Fruit fly (Drosophila melanogaster) whole organism, adult: ENCODE measurements around the gene CG2224.
A peak's percentile ranks its signal among the peaks of the same experiment; 100 is the strongest.

Experiments used
- CG11617 ChIP-seq: fragments of 200-800 bp; sonication (Bioruptor generic); optimal IDR thresholded peaks from 2 replicates; lab custom pipeline; 2017; ENCODE audit warnings: mild to moderate bottlenecking, missing biosample characterization, missing genetic modification reagents, missing genetic modification characterization
- CG12768 ChIP-seq: fragments of 200-800 bp; sonication (Bioruptor generic); optimal IDR thresholded peaks from 2 replicates; lab custom pipeline; 2017; ENCODE audit warnings: missing biosample characterization, missing genetic modification characterization, mild to moderate bottlenecking, moderate library complexity, missing genetic modification reagents
- CG14711 ChIP-seq: fragments of 200-800 bp; sonication (Bioruptor generic); optimal IDR thresholded peaks from 2 replicates; lab custom pipeline; 2018; ENCODE audit warnings: missing biosample characterization, mild to moderate bottlenecking, missing genetic modification characterization, moderate library complexity
- CG1620 ChIP-seq: fragments of 200-800 bp; sonication (Bioruptor generic); optimal IDR thresholded peaks from 2 replicates; lab custom pipeline; 2016; ENCODE audit warnings: missing biosample characterization, missing genetic modification characterization
- CG33017 ChIP-seq: fragments of 200-800 bp; sonication (Bioruptor generic); optimal IDR thresholded peaks from 2 replicates; lab custom pipeline; 2018; ENCODE audit warnings: missing biosample characterization, mild to moderate bottlenecking, missing genetic modification characterization, moderate library complexity
- CG5204 ChIP-seq: fragments of 200-800 bp; sonication (Bioruptor generic); optimal IDR thresholded peaks from 2 replicates; lab custom pipeline; 2016; ENCODE audit warnings: missing biosample characterization, missing genetic modification characterization
- CG7045 ChIP-seq: fragments of 200-800 bp; sonication (Bioruptor generic); optimal IDR thresholded peaks from 2 replicates; lab custom pipeline; 2017; ENCODE audit warnings: missing biosample characterization, mild to moderate bottlenecking, missing genetic modification characterization
- CG7101 ChIP-seq: fragments of 200-800 bp; sonication (Bioruptor generic); optimal IDR thresholded peaks from 2 replicates; lab custom pipeline; 2018; ENCODE audit warnings: missing biosample characterization, mild to moderate bottlenecking, missing genetic modification characterization, moderate library complexity
- Clk ChIP-seq: fragments of 200-800 bp; sonication (Bioruptor generic); optimal IDR thresholded peaks from 2 replicates; lab custom pipeline; 2017; ENCODE audit warnings: missing biosample characterization, missing genetic modification characterization
- Crg-1 ChIP-seq: fragments of 200-800 bp; sonication (Bioruptor generic); optimal IDR thresholded peaks from 2 replicates; lab custom pipeline; 2016; ENCODE audit warnings: missing biosample characterization, missing genetic modification characterization
- Hr96 ChIP-seq: fragments of 200-800 bp; sonication (Bioruptor generic); optimal IDR thresholded peaks from 2 replicates; lab custom pipeline; 2016; ENCODE audit warnings: missing biosample characterization, missing genetic modification characterization
- Mnt ChIP-seq: fragments of 200-800 bp; sonication (Bioruptor generic); optimal IDR thresholded peaks from 2 replicates; lab custom pipeline; 2016; ENCODE audit warnings: missing biosample characterization, mild to moderate bottlenecking, missing genetic modification characterization
- bab1 ChIP-seq: fragments of 200-800 bp; sonication (Bioruptor generic); optimal IDR thresholded peaks from 3 replicates; lab custom pipeline; 2019; ENCODE audit warnings: missing biosample characterization, mild to moderate bottlenecking, missing genetic modification characterization, moderate library complexity
- cic ChIP-seq: fragments of 200-800 bp; sonication (Bioruptor generic); optimal IDR thresholded peaks from 2 replicates; lab custom pipeline; 2017; ENCODE audit warnings: missing biosample characterization, mild to moderate bottlenecking, missing genetic modification characterization, moderate library complexity
- cnc ChIP-seq, 2 experiments: fragments of >200 bp; optimal IDR thresholded peaks; 2 replicates each; lab custom pipeline; 2017
- kay ChIP-seq: fragments of 200-800 bp; sonication (Bioruptor generic); peaks from one replicate; lab custom pipeline; 2016; ENCODE audit warnings: missing biosample characterization, missing genetic modification characterization, borderline replicate concordance
- ovo ChIP-seq: fragments of 200-800 bp; sonication (Bioruptor generic); optimal IDR thresholded peaks from 2 replicates; lab custom pipeline; 2016; ENCODE audit warnings: missing biosample characterization, missing genetic modification characterization
- pad ChIP-seq: fragments of 200-800 bp; sonication (Bioruptor generic); optimal IDR thresholded peaks from 3 replicates; lab custom pipeline; 2017; ENCODE audit warnings: missing biosample characterization, missing genetic modification characterization, mild to moderate bottlenecking, moderate library complexity, missing genetic modification reagents
- tj ChIP-seq: fragments of 200-800 bp; sonication (Bioruptor generic); optimal IDR thresholded peaks from 3 replicates; lab custom pipeline; 2017; ENCODE audit warnings: missing biosample characterization, mild to moderate bottlenecking, missing genetic modification characterization, moderate library complexity

The CG2224 gene

DNA sequence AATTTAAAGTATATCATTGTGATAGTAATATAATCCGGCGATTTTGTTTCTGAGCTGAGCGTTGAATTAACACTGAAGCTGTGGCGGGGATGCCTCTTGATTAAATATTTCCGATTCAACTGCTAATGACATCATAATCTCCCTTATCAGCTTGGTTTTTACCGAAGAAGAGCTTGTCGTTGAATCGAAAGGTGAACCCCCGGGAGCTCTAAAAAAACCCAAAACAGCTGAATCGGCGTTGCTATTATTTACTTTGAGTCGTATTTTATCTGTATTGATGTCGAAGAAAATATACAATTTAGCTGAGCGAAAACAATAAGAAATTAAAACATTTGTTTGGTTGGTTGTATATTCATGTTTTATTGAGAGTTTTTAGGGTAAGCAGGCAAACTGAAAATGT lies 39.9 kb downstream of the CG2224 start:
- TF ChIP-seq kay, result peak; percentile 50
- TF ChIP-seq ovo (GFP tag; lab: Kevin White, UChicago), result no peak

DNA sequence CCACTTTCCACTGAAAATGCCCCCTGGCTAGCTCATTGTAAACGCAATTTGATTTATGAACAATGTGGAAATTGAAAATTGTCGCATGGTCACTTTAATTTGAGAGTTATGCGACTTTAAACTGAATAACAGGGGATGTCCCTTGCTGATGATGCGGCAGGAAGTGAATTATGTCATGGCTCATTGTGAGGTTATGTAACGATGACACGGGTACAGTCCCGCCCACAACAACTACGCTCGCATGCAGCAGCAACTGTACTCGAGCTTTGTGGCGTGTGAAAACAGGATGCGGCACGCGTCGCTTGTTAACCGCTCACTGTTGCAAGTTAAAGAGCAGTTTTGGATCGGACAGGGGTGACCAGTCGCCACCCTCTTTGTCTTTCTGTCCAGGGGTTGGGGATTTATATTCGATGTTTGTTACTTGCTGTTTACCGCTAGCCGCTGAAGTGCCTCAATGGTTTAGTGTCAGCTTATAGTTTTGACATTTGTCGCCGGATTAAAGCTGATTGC lies 42.3 kb downstream of the CG2224 start:
- TF ChIP-seq Clk (GFP tag; lab: Kevin White, UChicago), result no peak
- no peak for TF ChIP-seq tj
- TF ChIP-seq CG5204 (GFP tag; lab: Kevin White, UChicago), result no peak
- no peak for TF ChIP-seq CG11617 (GFP tag; lab: Kevin White, UChicago)
- no peak for TF ChIP-seq pad (GFP tag; lab: Kevin White, UChicago)
- no peak for TF ChIP-seq CG12768 (GFP tag; lab: Kevin White, UChicago)
- no peak for TF ChIP-seq CG7101 (tag; lab: Kevin White, UChicago)
- no peak for TF ChIP-seq cic
- no peak for TF ChIP-seq Crg-1 (GFP tag; lab: Kevin White, UChicago)
- TF ChIP-seq CG1620 (GFP tag; lab: Kevin White, UChicago), result no peak

DNA sequence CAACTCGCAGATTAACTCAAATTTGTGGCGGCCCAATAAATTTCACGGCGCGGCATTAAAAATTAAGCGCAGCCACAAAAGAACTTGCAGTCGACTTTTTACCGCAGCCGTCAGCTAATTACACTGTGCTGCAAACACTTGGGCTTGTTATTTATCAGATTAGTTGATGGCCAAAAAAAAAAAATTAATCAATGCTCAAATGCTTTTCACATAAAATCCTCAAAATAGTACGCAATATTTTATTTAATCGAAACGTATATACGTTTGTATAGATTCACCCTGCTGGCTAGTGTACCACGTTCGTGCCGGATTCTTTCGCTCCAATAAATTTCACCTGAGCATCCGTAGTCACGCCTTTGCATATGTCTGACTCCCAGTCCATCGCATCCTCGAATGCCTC lies 45.3 kb downstream of the CG2224 start:
- TF ChIP-seq bab1 (GFP tag; lab: Kevin White, UChicago) (peak; percentile 5), cnc (optimal IDR thresholded peaks at IDR 0.05; lab: Kevin White, UChicago) (no peak), kay (no peak)

DNA sequence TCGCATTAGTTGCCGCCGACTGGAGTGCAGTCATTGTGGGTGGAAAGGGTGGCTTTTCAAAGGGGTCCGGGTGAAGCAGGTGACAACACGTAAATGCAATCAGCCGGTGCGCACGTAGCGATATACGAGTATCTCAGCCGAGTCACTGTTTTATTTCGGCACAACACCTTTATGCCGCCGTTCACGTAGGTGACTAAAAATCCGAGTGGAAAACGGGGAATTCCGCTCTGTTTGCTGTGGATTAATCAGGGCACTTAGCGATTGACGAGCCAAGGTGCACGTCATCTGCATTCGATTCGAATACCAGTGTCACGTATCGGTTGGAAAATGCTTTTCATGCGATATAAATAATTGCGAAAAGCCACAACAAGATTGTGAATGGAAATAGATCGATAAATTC lies 52.6 kb downstream of the CG2224 start:
- TF ChIP-seq Mnt (GFP tag; lab: Kevin White, UChicago), result no peak
- no peak for TF ChIP-seq CG33017 (tag; lab: Kevin White, UChicago)
- TF ChIP-seq Hr96 (GFP tag; lab: Kevin White, UChicago), result no peak
- TF ChIP-seq cic, result peak; percentile 6
- TF ChIP-seq CG14711, result no peak
- no peak for TF ChIP-seq CG1620 (GFP tag; lab: Kevin White, UChicago)
- TF ChIP-seq CG7101 (tag; lab: Kevin White, UChicago), result no peak
- peak; percentile 26 for TF ChIP-seq bab1 (GFP tag; lab: Kevin White, UChicago)
- TF ChIP-seq tj, result no peak
- TF ChIP-seq Clk (GFP tag; lab: Kevin White, UChicago), result no peak
- TF ChIP-seq CG7045 (GFP tag; lab: Kevin White, UChicago), result no peak
